Fruit fly (Drosophila melanogaster) whole organism, wandering third instar larva: Measurements from ENCODE around the gene ThrRS.

ENCODE experiments used
- Abd-B ChIP-seq: fragments of >200 bp; optimal IDR thresholded peaks from 2 replicates; lab custom pipeline; 2017; ENCODE audit warnings: missing biosample characterization, missing genetic modification characterization
- CG32264 ChIP-seq: fragments of 200-800 bp; sonication (Bioruptor generic); optimal IDR thresholded peaks from 2 replicates; lab custom pipeline; 2016; ENCODE audit warnings: missing biosample characterization, missing genetic modification characterization
- CrebA ChIP-seq: fragments of 200-800 bp; sonication (Bioruptor generic); optimal IDR thresholded peaks from 2 replicates; lab custom pipeline; 2016; ENCODE audit warnings: missing biosample characterization, mild to moderate bottlenecking, missing genetic modification characterization, borderline replicate concordance
- Dif ChIP-seq: fragments of 200-275, 200-300 bp; sonication (Bioruptor generic); optimal IDR thresholded peaks from 2 replicates; lab custom pipeline; 2018; ENCODE audit warnings: missing biosample characterization, missing genetic modification characterization; ENCODE audit not compliant: partially characterized antibody
- GATAd ChIP-seq: sonication (Bioruptor generic); optimal IDR thresholded peaks from 2 replicates; lab custom pipeline; 2016; ENCODE audit warnings: missing biosample characterization, missing genetic modification characterization
- HLH106 ChIP-seq: fragments of 200-800 bp; optimal IDR thresholded peaks from 3 replicates; lab custom pipeline; 2019; ENCODE audit warnings: missing biosample characterization, mild to moderate bottlenecking, missing genetic modification characterization, moderate library complexity
- Hr78 ChIP-seq: fragments of >200 bp; optimal IDR thresholded peaks from 2 replicates; lab custom pipeline; 2017; ENCODE audit warnings: missing biosample characterization, missing genetic modification characterization
- Hr83 ChIP-seq: fragments of 200-300 bp; sonication (Bioruptor generic); optimal IDR thresholded peaks from 2 replicates; lab custom pipeline; 2016; ENCODE audit warnings: missing biosample characterization, mild to moderate bottlenecking, missing genetic modification characterization, moderate library complexity; ENCODE audit not compliant: poor library complexity, severe bottlenecking
- Jra ChIP-seq: sonication (Bioruptor generic); optimal IDR thresholded peaks from 2 replicates; lab custom pipeline; 2016; ENCODE audit warnings: missing biosample characterization, missing genetic modification characterization
- Mio ChIP-seq: sonication (Bioruptor generic); optimal IDR thresholded peaks from 2 replicates; lab custom pipeline; 2016; ENCODE audit warnings: missing biosample characterization, missing genetic modification characterization
- Myc ChIP-seq: fragments of >200 bp; optimal IDR thresholded peaks from 2 replicates; lab custom pipeline; 2017
- N ChIP-seq: fragments of >200 bp; optimal IDR thresholded peaks from 2 replicates; lab custom pipeline; 2018; ENCODE audit warnings: missing biosample characterization, missing external identifiers, missing genetic modification characterization
- OdsH ChIP-seq: fragments of 200-800 bp; sonication (Bioruptor generic); optimal IDR thresholded peaks from 2 replicates; lab custom pipeline; 2016; ENCODE audit warnings: missing biosample characterization, mild to moderate bottlenecking, missing genetic modification characterization
- Sp1 ChIP-seq: fragments of 200-800 bp; sonication (Bioruptor generic); optimal IDR thresholded peaks from 3 replicates; lab custom pipeline; 2019; ENCODE audit warnings: missing biosample characterization, mild to moderate bottlenecking, missing genetic modification characterization, moderate library complexity
- Vsx2 ChIP-seq: fragments of 200-300, 225-300 bp; sonication (Bioruptor generic); optimal IDR thresholded peaks from 2 replicates; lab custom pipeline; 2018; ENCODE audit warnings: missing biosample characterization, missing genetic modification characterization; ENCODE audit not compliant: partially characterized antibody
- br ChIP-seq: fragments of 200-800 bp; sonication (Bioruptor generic); optimal IDR thresholded peaks from 2 replicates; lab custom pipeline; 2016; ENCODE audit warnings: missing biosample characterization, missing genetic modification characterization
- brk ChIP-seq: fragments of 200-800 bp; sonication (Bioruptor generic); optimal IDR thresholded peaks from 2 replicates; lab custom pipeline; 2016; ENCODE audit warnings: missing biosample characterization, mild to moderate bottlenecking, missing genetic modification characterization
- dmrt93B ChIP-seq: fragments of 200-800 bp; sonication (Bioruptor generic); optimal IDR thresholded peaks from 2 replicates; lab custom pipeline; 2018; ENCODE audit warnings: missing biosample characterization, mild to moderate bottlenecking, missing genetic modification characterization
- dsf ChIP-seq: sonication (Bioruptor generic); optimal IDR thresholded peaks from 2 replicates; lab custom pipeline; 2016; ENCODE audit warnings: missing biosample characterization, missing genetic modification characterization, borderline replicate concordance
- ey ChIP-seq: fragments of 200-800 bp; sonication (Bioruptor generic); optimal IDR thresholded peaks from 2 replicates; lab custom pipeline; 2016; ENCODE audit warnings: missing biosample characterization, missing genetic modification characterization
- foxo ChIP-seq, 2 experiments: fragments of 200-800 bp; sonication (Bioruptor generic); optimal IDR thresholded peaks; 2 replicates in 1 of 2; 3 replicates in 1 of 2; lab custom pipeline; 2016 to 2017; ENCODE audit warnings: missing biosample characterization in 2 of 2, missing genetic modification characterization in 2 of 2
- h ChIP-seq: fragments of 200-800 bp; sonication (Bioruptor generic); optimal IDR thresholded peaks from 3 replicates; lab custom pipeline; 2016; ENCODE audit warnings: missing biosample characterization, mild to moderate bottlenecking, missing genetic modification characterization
- jim ChIP-seq: fragments of 175-275, 200-325 bp; sonication (Bioruptor generic); optimal IDR thresholded peaks from 2 replicates; lab custom pipeline; 2016; ENCODE audit warnings: missing biosample characterization, mild to moderate bottlenecking, missing genetic modification characterization
- lola ChIP-seq: fragments of >200 bp; optimal IDR thresholded peaks from 2 replicates; lab custom pipeline; 2017; ENCODE audit warnings: missing biosample characterization, missing genetic modification characterization
- pan ChIP-seq: fragments of >200 bp; optimal IDR thresholded peaks from 2 replicates; lab custom pipeline; 2017
- psq ChIP-seq: fragments of 200-800 bp; sonication (Bioruptor generic); optimal IDR thresholded peaks from 3 replicates; lab custom pipeline; 2017; ENCODE audit warnings: missing biosample characterization, mild to moderate bottlenecking, missing genetic modification characterization, moderate library complexity
- rgr ChIP-seq: fragments of 200-800 bp; sonication (Bioruptor generic); optimal IDR thresholded peaks from 3 replicates; lab custom pipeline; 2016; ENCODE audit warnings: missing biosample characterization, mild to moderate bottlenecking, missing genetic modification characterization
- sage ChIP-seq: fragments of 200-800 bp; sonication (Bioruptor generic); optimal IDR thresholded peaks from 2 replicates; lab custom pipeline; 2016; ENCODE audit warnings: missing biosample characterization, mild to moderate bottlenecking, missing genetic modification characterization
- sv ChIP-seq: fragments of 200-800 bp; sonication (Bioruptor generic); optimal IDR thresholded peaks from 3 replicates; lab custom pipeline; 2016; ENCODE audit warnings: missing biosample characterization, missing genetic modification characterization
- usp ChIP-seq: fragments of >200 bp; optimal IDR thresholded peaks from 2 replicates; lab custom pipeline; 2017; ENCODE audit warnings: missing biosample characterization, missing genetic modification characterization

The ThrRS gene

dm6 chr2L:12066617-12067251, 36.8 kb upstream of the ThrRS start, which contains the start of gene firl:
Gene firl (minus strand): TSS chr2L:12066775.
- no peak for TF ChIP-seq sv (GFP tag; lab: Kevin White, UChicago)
- no peak for TF ChIP-seq OdsH (GFP tag; lab: Kevin White, UChicago)
- peak; percentile 18 for TF ChIP-seq Dif (GFP tag; lab: Kevin White, UChicago)
- no peak for TF ChIP-seq rgr
- TF ChIP-seq, all 38 proteins: peak for 1

DNA sequence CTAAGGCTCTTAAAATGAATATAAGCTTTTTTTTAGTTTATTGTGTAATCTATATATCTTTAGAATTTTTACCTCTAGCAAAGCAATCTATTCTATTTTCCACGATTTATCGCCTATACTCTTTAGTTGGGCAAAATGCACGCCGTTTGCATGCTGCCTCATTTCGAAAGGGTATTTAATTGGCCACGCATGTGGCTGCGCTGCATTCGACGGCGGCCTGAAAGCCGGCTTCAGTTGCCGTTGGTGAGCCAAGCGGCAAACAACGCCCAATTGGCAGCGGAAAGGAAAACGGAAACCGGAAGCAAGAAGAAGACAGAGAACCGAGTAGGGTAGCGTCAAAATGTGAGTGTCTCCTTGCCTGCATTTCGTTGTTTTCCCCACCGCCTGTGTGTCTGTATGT, 27.7 kb upstream of the ThrRS start, which contains the start of gene CG14947:
TSS of gene CG14947 (plus strand) at position 251 of the 400 bp plus-strand sequence.
- no peak for TF ChIP-seq Jra
- TF ChIP-seq Abd-B (GFP tag; lab: Kevin White, UChicago) = no peak
- TF ChIP-seq foxo (GFP tag; optimal IDR thresholded peaks at IDR 0.05; lab: Kevin White, UChicago) = no peak
- TF ChIP-seq brk (GFP tag; lab: Kevin White, UChicago) = no peak
- no peak for TF ChIP-seq Vsx2 (GFP tag; lab: Kevin White, UChicago)
- TF ChIP-seq lola (GFP tag; lab: Kevin White, UChicago) = no peak
- no peak for TF ChIP-seq jim (GFP tag; lab: Kevin White, UChicago)
- no peak for TF ChIP-seq Myc (lab: Kevin White, UChicago)
- no peak for TF ChIP-seq Dif (GFP tag; lab: Kevin White, UChicago)
- no peak for TF ChIP-seq sage
- no peak for TF ChIP-seq HLH106

DNA sequence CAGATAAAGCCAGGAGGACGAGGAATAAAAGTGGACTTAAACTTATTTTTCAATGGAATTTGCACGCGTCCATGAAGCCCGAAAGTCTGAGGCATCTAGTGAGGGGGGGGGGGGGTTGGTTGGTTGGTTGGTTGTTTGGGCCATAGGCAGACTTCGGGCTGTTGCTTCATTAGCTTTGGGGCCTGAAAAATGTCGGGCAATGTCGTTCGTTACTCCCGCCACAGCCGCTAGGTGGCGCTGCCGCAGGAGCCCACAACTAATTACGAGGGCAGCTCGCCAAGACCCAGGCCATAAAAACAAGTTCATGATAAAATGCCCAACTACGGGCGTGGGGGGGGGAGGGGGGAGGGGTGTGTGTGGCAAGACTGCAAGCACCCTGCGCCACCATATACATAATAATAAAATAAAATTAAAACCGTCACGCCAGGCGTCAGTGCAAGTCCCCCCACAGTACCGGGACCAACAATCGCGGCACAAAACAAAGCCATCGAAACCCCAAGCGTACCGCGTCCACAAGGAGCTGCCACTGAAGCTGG, 25.4 kb upstream of the ThrRS start:
- TF ChIP-seq Jra (no peak), N (GFP tag; lab: Kevin White, UChicago) (no peak), CrebA (GFP tag; lab: Kevin White, UChicago) (no peak), foxo (GFP tag; optimal IDR thresholded peaks at IDR 0.05; lab: Kevin White, UChicago) (no peak), br (no peak), OdsH (GFP tag; lab: Kevin White, UChicago) (no peak), lola (GFP tag; lab: Kevin White, UChicago) (no peak), HLH106 (no peak), rgr (no peak), Myc (lab: Kevin White, UChicago) (no peak), Hr83 (GFP tag; lab: Kevin White, UChicago) (no peak), Abd-B (GFP tag; lab: Kevin White, UChicago) (no peak), sage (no peak), psq (GFP tag; lab: Kevin White, UChicago) (no peak), ey (no peak), Hr78 (GFP tag; lab: Kevin White, UChicago) (no peak), pan (lab: Kevin White, UChicago) (no peak), dmrt93B (no peak), CG32264 (GFP tag; lab: Kevin White, UChicago) (no peak), h (GFP tag; lab: Kevin White, UChicago) (no peak)

dm6 chr2L:12078695-12079094, 24.9 kb upstream of the ThrRS start:
- TF ChIP-seq sv (GFP tag; lab: Kevin White, UChicago) (no peak), HLH106 (no peak), jim (GFP tag; lab: Kevin White, UChicago) (no peak), Vsx2 (GFP tag; lab: Kevin White, UChicago) (no peak), GATAd (GFP tag; lab: Kevin White, UChicago) (no peak), usp (GFP tag; lab: Kevin White, UChicago) (no peak), ey (no peak), Sp1 (GFP tag; lab: Kevin White, UChicago) (no peak), dsf (GFP tag; lab: Kevin White, UChicago) (no peak), Mio (GFP tag; lab: Kevin White, UChicago) (no peak), Hr83 (GFP tag; lab: Kevin White, UChicago) (no peak), Myc (lab: Kevin White, UChicago) (no peak), brk (GFP tag; lab: Kevin White, UChicago) (no peak)
